Worm (Caenorhabditis elegans) whole organism, L4/young adult: Measurements from ENCODE around the gene trap-2.

ENCODE experiments used
- W03F9.2 ChIP-seq: fragments of 150-350 bp; optimal IDR thresholded peaks from 2 replicates; lab custom pipeline; 2014; ENCODE audit warnings: missing biosample characterization, missing genetic modification characterization
- him-1 ChIP-seq: sonication (generic microtip); optimal IDR thresholded peaks from 2 replicates; lab custom pipeline; 2016; ENCODE audit warnings: missing genotype, missing genetic modification reagents, missing genetic modification characterization, missing compliant biosample characterization

DNA sequence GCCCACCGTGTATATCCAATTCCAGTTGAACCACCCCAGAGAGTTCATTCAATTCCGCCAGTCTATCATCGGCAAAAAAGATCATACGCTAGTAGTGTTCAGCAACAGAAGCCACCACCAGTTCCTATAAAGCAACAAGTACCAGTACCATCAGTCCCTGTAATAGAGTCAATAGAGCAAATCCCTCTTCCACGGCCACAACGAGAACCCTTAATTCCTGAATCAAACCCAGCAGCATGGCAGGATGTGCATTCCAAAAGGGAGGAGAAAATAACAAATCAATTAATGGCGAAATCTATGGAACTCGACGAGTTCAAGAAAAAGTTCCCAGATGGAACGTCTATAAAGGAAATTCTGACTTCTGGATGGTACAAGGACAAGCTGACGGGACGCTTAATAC, 22.0 kb upstream of the trap-2 start:
- TF ChIP-seq him-1: no peak
- TF ChIP-seq W03F9.2 (tag; lab: Kevin White, UChicago): no peak
